Fruit fly (Drosophila melanogaster): Measurements from ENCODE around the gene btsz.

btsz gene

dm6 chr3R:14853767-14854191, 21.5 kb downstream of the btsz start (continued):
- TF ChIP-seq svp (GFP tag) (peak; percentile 66), Hr4 (GFP tag; optimal IDR thresholded peaks at IDR 0.05) (no peak), dac (GFP tag; optimal IDR thresholded peaks at IDR 0.05) (no peak), Met (GFP tag; optimal IDR thresholded peaks at IDR 0.05) (peak; percentile 46), CG1621 (tag; optimal IDR thresholded peaks at IDR 0.05) (peak; percentile 54), CG10669 (GFP tag; optimal IDR thresholded peaks at IDR 0.05) (peak; percentile 32), Blimp-1 (GFP tag; optimal IDR thresholded peaks at IDR 0.05) (peak; percentile 55), net (GFP tag; optimal IDR thresholded peaks at IDR 0.05) (peak; percentile 70), Hr38 (GFP tag; optimal IDR thresholded peaks at IDR 0.05) (no peak), Hr39 (GFP tag; optimal IDR thresholded peaks at IDR 0.05) (no peak), CG9139 (GFP tag; optimal IDR thresholded peaks at IDR 0.05) (peak; percentile 72), fd59A (GFP tag; optimal IDR thresholded peaks at IDR 0.05) (no peak), fd85E (GFP tag; optimal IDR thresholded peaks at IDR 0.05) (peak; percentile 73), CG6808 (GFP tag; optimal IDR thresholded peaks at IDR 0.05) (peak; percentile 62)

dm6 chr3R:14852610-14853009, 22.7 kb downstream of the btsz start:
- peak; percentile 12 for TF ChIP-seq CG10669 (GFP tag; optimal IDR thresholded peaks at IDR 0.05)
- TF ChIP-seq Hr4 (GFP tag; optimal IDR thresholded peaks at IDR 0.05): no peak
- peak; percentile 43 for TF ChIP-seq CG6808 (GFP tag; optimal IDR thresholded peaks at IDR 0.05)
- TF ChIP-seq topi (GFP tag; optimal IDR thresholded peaks at IDR 0.05): no peak
- peak; percentile 25 for TF ChIP-seq dsx (GFP tag; optimal IDR thresholded peaks at IDR 0.05; ENCODE audit: poor library complexity, severe bottlenecking)
- no peak for TF ChIP-seq CG6792 (GFP tag; optimal IDR thresholded peaks at IDR 0.05)
- no peak for TF ChIP-seq Sox15 (GFP tag; optimal IDR thresholded peaks at IDR 0.05)
- peak; percentile 18 for TF ChIP-seq spab (GFP tag; optimal IDR thresholded peaks at IDR 0.05)
- TF ChIP-seq Gug (GFP tag; IDR thresholded peaks at IDR 0.05): no peak
- TF ChIP-seq CG3919 (GFP tag; optimal IDR thresholded peaks at IDR 0.05): peak; percentile 1
- peak; percentile 38 to 59 for TF ChIP-seq ss (GFP tag; optimal IDR thresholded peaks at IDR 0.05)
- TF ChIP-seq net (GFP tag; optimal IDR thresholded peaks at IDR 0.05): no peak
- TF ChIP-seq Eip78C (GFP tag): peak; percentile 53
- peak; percentile 50 for TF ChIP-seq CG1621 (tag; optimal IDR thresholded peaks at IDR 0.05)
- TF ChIP-seq Eip75B (GFP tag; optimal IDR thresholded peaks at IDR 0.05): peak; percentile 16

dm6 chr3R:14847844-14848243, 27.4 kb downstream of the btsz start:
- peak; percentile 45 for TF ChIP-seq CG3032 (tag; optimal IDR thresholded peaks at IDR 0.05)
- peak; percentile 46; the same call in 1 of the 2 replicates for TF ChIP-seq CG15336 (GFP tag; IDR thresholded peaks at IDR 0.05)
- TF ChIP-seq CG11902 (GFP tag; optimal IDR thresholded peaks at IDR 0.05): no peak
- TF ChIP-seq salr (GFP tag; optimal IDR thresholded peaks at IDR 0.05): no peak
- no peak for TF ChIP-seq Blimp-1 (GFP tag; optimal IDR thresholded peaks at IDR 0.05)
- TF ChIP-seq CG11762 (GFP tag; optimal IDR thresholded peaks at IDR 0.05; ENCODE audit: insufficient read depth): no peak
- peak; percentile 16 for TF ChIP-seq pdm3 (GFP tag; optimal IDR thresholded peaks at IDR 0.05)
- TF ChIP-seq CG6854 (GFP tag; optimal IDR thresholded peaks at IDR 0.05): no peak
- peak; percentile 35 for TF ChIP-seq CG32006 (GFP tag; optimal IDR thresholded peaks at IDR 0.05)
- TF ChIP-seq CG8119 (GFP tag; IDR thresholded peaks at IDR 0.05): no peak
- TF ChIP-seq CG3919 (GFP tag; optimal IDR thresholded peaks at IDR 0.05): peak; percentile 39
- TF ChIP-seq achi (GFP tag; optimal IDR thresholded peaks at IDR 0.05): peak; percentile 21
- peak; percentile 14 for TF ChIP-seq Eip75B (GFP tag; optimal IDR thresholded peaks at IDR 0.05)
- no peak for TF ChIP-seq lz (GFP tag; optimal IDR thresholded peaks at IDR 0.05)
- TF ChIP-seq CG6792 (GFP tag; optimal IDR thresholded peaks at IDR 0.05): no peak
- TF ChIP-seq Hr4 (GFP tag; optimal IDR thresholded peaks at IDR 0.05): no peak
- peak; percentile 30 for TF ChIP-seq spab (GFP tag; optimal IDR thresholded peaks at IDR 0.05)
- no peak for TF ChIP-seq CG1621 (tag; optimal IDR thresholded peaks at IDR 0.05)
- TF ChIP-seq Sox102F (GFP tag; optimal IDR thresholded peaks at IDR 0.05): no peak
- no peak for TF ChIP-seq CG31627 (GFP tag; optimal IDR thresholded peaks at IDR 0.05)
- TF ChIP-seq acj6 (GFP tag; optimal IDR thresholded peaks at IDR 0.05): peak; percentile 31
- TF ChIP-seq esn (GFP tag; optimal IDR thresholded peaks at IDR 0.05): no peak
- TF ChIP-seq Hr38 (GFP tag; optimal IDR thresholded peaks at IDR 0.05): no peak
- no peak for TF ChIP-seq cyc (GFP tag; optimal IDR thresholded peaks at IDR 0.05)
- TF ChIP-seq Smox (GFP tag; optimal IDR thresholded peaks at IDR 0.05): no peak
- TF ChIP-seq CG6276 (GFP tag; optimal IDR thresholded peaks at IDR 0.05): peak; percentile 18
- no peak for TF ChIP-seq Hr39 (GFP tag; optimal IDR thresholded peaks at IDR 0.05)
- no peak for TF ChIP-seq Sox15 (GFP tag; optimal IDR thresholded peaks at IDR 0.05)
- no peak for TF ChIP-seq eg (GFP tag; IDR thresholded peaks at IDR 0.05)
- TF ChIP-seq CG6808 (GFP tag; optimal IDR thresholded peaks at IDR 0.05): peak; percentile 38
- TF ChIP-seq Ets21C (GFP tag; optimal IDR thresholded peaks at IDR 0.05): no peak
- TF ChIP-seq CG6163 (GFP tag; IDR thresholded peaks at IDR 0.05): peak; percentile 25; the same call in 1 of the 3 replicates
- TF ChIP-seq Ets96B (tag; optimal IDR thresholded peaks at IDR 0.05): peak; percentile 64
- no peak for TF ChIP-seq svp (GFP tag)
- TF ChIP-seq Eip78C (GFP tag): peak; percentile 79
- TF ChIP-seq CG9139 (GFP tag; optimal IDR thresholded peaks at IDR 0.05): peak; percentile 28

Data from whole organism, prepupa.